Worm (Caenorhabditis elegans) whole organism, dauer: ENCODE results near the gene T23B5.3.
"Not testable (repeated sequence)": the region's sequence is repeated elsewhere in the genome, so short reads cannot be mapped to it uniquely, and the experiment has no call there.

Source experiments
- unc-62 ChIP-seq: sonication (generic microtip); optimal IDR thresholded peaks from 2 replicates; lab custom pipeline; 2017; ENCODE audit warnings: missing biosample characterization, missing genetic modification reagents, missing genetic modification characterization

The T23B5.3 gene

DNA sequence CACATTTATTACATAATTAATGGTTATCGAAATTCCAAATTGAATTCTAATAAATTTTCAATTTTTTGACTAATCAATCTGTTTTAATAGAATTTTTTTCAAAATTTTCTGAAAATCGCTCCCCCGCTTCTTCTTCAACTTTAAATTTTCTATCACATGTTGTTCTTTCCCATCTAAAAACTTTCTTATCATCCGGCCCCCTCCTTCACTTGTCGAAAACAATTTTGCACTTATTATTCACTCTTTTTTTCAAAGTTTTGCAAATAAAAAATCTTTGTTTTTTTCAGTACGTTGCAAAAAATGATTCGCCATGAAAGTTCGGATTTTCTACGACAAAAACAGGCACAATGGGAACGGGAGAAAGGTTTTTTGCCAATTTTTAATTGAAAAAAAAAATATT is at the start of gene T23B5.3:
T23B5.3 (plus strand) TSS at position 301 of the 400 bp plus-strand sequence.
- no peak for TF ChIP-seq unc-62 (GFP tag; lab: Kevin White, UChicago)

- TF ChIP-seq unc-62 (GFP tag; lab: Kevin White, UChicago), result not testable (repeated sequence)
These were observed 49.2 kb upstream of the T23B5.3 start, which contains the start of gene C26H9A.3 for ce11 chrIV:12639311-12639710. TSS of gene C26H9A.3 (minus strand) at chrIV:12639411.

- no peak for TF ChIP-seq unc-62 (GFP tag; lab: Kevin White, UChicago)
These were observed 48.3 kb upstream of the T23B5.3 start, which contains the start of gene vha-7 for ce11 chrIV:12640137-12640536. TSS of gene vha-7 (plus strand) at chrIV:12640462.

- TF ChIP-seq unc-62 (GFP tag; lab: Kevin White, UChicago), result no peak
These were observed 47.3 kb upstream of the T23B5.3 start for ce11 chrIV:12640875-12641860.

- TF ChIP-seq unc-62 (GFP tag; lab: Kevin White, UChicago), result no peak
These were observed 37.9 kb upstream of the T23B5.3 start for ce11 chrIV:12650597-12650996.

ce11 chrIV:12651570-12651969 is 36.9 kb upstream of the T23B5.3 start:
- TF ChIP-seq unc-62 (GFP tag; lab: Kevin White, UChicago), result no peak

DNA sequence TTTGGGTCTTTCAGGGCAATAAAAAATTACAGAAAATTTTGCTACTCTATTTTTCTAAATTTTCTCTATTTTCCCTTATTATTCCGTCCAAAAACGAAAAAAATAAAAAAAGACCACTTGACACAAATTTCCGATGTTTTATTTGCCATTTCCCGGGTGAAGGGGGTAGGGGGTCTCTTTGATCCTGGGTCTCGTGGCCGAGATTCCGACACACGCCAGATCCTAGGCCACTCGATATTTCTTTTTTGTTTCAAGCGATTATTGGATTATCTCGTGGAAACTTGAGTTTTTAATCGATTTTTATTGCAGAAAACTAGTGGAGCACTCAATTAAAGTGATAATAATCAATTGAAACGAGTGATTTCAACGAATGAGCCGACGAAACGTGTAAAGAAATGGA is 35.4 kb upstream of the T23B5.3 start, which contains the start of the genes wdfy-3 and C26H9A.4:
wdfy-3 (plus strand) TSS at position 308 of the 400 bp plus-strand sequence.
C26H9A.4 (plus strand) TSS at position 317 of the 400 bp plus-strand sequence.
- no peak for TF ChIP-seq unc-62 (GFP tag; lab: Kevin White, UChicago)

ce11 chrIV:12674700-12675099 is 13.8 kb upstream of the T23B5.3 start, which contains the start of gene T23B5.4:
TSS of gene T23B5.4 (plus strand) at chrIV:12675000.
- TF ChIP-seq unc-62 (GFP tag; lab: Kevin White, UChicago), result no peak

- not testable (repeated sequence) for TF ChIP-seq unc-62 (GFP tag; lab: Kevin White, UChicago)
These were observed 11.3 kb upstream of the T23B5.3 start, which contains the start of gene T23B5.6 for ce11 chrIV:12677137-12677536. TSS of gene T23B5.6 (minus strand) at chrIV:12677237.

ce11 chrIV:12684341-12684740 is 4.1 kb upstream of the T23B5.3 start, which contains the start of gene prmt-9:
TSS of gene prmt-9 (minus strand) at chrIV:12684378.
- TF ChIP-seq unc-62 (GFP tag; lab: Kevin White, UChicago), result no peak

DNA sequence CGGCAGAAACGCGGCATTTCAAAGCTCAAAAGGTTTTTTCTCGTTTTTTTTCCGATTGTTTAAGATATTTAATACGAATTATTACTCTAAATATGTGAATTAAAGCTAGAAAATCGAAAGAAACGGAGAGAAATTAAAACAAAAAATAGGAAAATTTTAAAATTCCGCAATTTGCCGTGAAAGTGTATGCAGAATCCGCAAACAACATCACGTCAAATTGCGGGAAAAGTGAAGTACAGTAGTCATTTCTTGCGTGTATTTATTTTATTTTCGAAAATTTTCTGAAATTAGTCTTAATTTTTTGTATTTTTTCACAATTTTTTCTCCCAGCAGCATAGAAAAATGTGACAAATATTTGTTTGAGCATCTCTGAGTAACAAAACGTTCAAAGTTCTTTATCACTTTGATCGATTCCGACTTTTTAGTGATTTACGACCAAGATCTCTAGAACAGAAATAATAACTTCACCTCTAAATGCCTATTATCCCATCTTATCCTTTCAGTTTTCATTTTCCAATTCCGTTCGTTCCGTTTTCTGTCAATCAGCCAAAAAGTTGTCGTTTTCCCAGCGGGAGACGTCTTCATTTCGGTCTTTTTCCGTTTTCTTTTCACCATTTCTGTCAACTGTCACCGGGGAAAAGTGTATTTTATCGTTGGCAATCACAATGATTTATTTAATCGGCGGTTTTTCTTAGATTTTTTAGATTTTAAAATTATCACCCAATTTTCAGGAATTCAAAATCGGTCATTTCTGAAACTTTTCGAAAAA is 3.5 kb upstream of the T23B5.3 start:
- no peak for TF ChIP-seq unc-62 (GFP tag; lab: Kevin White, UChicago)

DNA sequence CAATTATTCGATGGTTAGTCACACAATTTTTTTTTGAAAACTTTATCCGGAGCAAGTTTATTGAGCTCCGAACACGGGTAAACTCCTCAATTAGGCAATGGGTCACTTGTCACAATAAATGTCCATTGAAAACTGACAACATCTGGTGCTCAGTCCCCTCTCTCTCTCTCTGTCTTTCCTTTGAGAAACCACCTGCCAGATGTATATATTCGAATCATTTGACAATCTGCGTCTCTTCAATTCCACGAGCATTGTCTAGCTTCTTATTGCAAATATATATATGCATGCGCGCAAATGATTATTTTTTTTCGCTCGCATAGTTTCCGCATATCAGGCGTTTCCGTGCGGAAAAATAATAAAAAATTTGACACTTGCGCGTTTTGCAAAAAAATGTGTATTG is 2.6 kb upstream of the T23B5.3 start:
- no peak for TF ChIP-seq unc-62 (GFP tag; lab: Kevin White, UChicago)

DNA sequence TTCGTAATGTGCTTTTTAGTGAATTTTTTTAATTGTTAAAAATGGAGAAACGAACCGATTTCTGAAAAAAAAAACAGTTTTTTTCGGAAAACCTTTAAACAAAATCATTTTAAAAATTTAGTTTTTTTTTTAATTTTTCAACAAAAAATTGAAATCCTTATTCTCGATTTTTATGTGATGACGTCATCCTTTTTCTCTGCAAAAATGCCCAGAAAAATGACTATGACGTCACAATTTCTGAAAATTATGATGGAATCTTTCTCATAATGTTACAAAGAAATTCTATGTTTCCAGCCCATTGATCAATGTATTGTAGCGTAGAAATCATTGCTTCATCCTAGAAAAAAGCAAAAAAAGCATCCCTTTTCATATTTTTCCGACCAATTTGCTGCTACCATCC is 822 bp downstream of the T23B5.3 start:
- TF ChIP-seq unc-62 (GFP tag; lab: Kevin White, UChicago), result no peak

DNA sequence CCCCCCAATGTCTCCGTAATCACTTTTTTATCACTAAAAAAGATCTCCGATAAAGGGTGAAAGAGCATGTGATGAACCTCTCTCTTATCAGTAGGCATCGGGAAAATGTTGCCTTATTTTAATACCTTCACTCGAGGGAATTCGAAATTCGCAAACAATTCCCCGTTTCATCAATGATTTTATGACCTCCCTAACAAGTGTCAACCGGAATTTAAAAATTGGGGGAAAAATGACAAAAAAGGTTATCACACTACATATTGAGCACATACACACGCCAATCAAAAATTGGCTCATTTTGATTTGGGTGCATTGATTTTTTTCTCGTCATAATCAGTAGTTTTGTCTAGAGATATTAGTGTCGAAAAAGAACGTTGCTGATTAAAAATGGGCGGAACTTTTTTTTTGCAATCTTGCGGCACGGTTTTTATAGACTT is 1.3 kb downstream of the T23B5.3 start:
- TF ChIP-seq unc-62 (GFP tag; lab: Kevin White, UChicago), result no peak

DNA sequence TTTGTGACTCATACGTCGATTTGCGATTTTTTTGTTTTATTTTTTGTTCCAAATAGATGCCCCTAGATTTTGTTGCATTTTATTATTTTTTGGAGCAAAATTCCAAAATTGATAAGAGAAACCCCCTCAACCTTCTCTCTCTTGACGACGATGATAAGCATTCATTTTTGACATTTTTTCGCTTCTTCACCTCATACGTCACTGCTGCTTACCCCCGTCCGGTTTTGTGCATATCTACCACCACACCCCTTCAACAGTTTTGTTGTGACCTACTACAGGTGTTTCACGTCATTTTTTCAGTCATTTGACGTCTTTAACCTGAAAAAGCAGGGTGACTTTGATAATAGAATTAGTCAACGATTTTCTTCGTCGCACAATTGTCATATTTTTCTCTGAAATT is 10.4 kb downstream of the T23B5.3 start:
- TF ChIP-seq unc-62 (GFP tag; lab: Kevin White, UChicago), result no peak
